Worm (Caenorhabditis elegans) whole organism, L1 larva: ENCODE results near the gene F39F10.4.

Experiments used
- C04F5.9 ChIP-seq: sonication (generic microtip); optimal IDR thresholded peaks from 2 replicates; lab custom pipeline; 2016; ENCODE audit warnings: missing genetic modification characterization, missing compliant biosample characterization
- F16B12.6 ChIP-seq: fragments of 150-350 bp; optimal IDR thresholded peaks from 2 replicates; lab custom pipeline; 2014; ENCODE audit warnings: missing biosample characterization, missing genetic modification characterization
- Y116A8C.19 ChIP-seq: sonication (generic microtip); optimal IDR thresholded peaks from 2 replicates; lab custom pipeline; 2016; ENCODE audit warnings: missing compliant biosample characterization, missing genetic modification characterization, borderline replicate concordance
- ama-1 ChIP-seq: fragments of 150-350 bp; optimal IDR thresholded peaks from 2 replicates; lab custom pipeline; 2014
- blmp-1 ChIP-seq: fragments of 150-350 bp; optimal IDR thresholded peaks from 2 replicates; lab custom pipeline; 2014; ENCODE audit warnings: missing biosample characterization, missing genetic modification characterization
- ceh-8 ChIP-seq: fragments of 200-800 bp; sonication (Bioruptor generic); optimal IDR thresholded peaks from 2 replicates; lab custom pipeline; 2018; ENCODE audit warnings: mild to moderate bottlenecking, missing genetic modification characterization, moderate library complexity, missing compliant biosample characterization
- ceh-82 ChIP-seq, 3 experiments: fragments of 150-350 bp in 1 of 3; sonication (generic microtip) in 2 of 3; optimal IDR thresholded peaks; 2 replicates each; lab custom pipeline; 2014 to 2017; ENCODE audit warnings: missing biosample characterization in 3 of 3, missing genetic modification characterization in 3 of 3
- ceh-90 ChIP-seq: sonication (generic microtip); optimal IDR thresholded peaks from 2 replicates; lab custom pipeline; 2016; ENCODE audit warnings: missing genetic modification characterization, missing compliant biosample characterization
- ces-1 ChIP-seq: fragments of 150-350 bp; optimal IDR thresholded peaks from 2 replicates; lab custom pipeline; 2014; ENCODE audit warnings: missing biosample characterization, missing genetic modification reagents, missing genetic modification characterization
- dpl-1 ChIP-seq, 3 experiments: fragments of 150-350 bp in 2 of 3; sonication (generic microtip) in 1 of 3; optimal IDR thresholded peaks; 2 replicates each; lab custom pipeline; 2014 to 2017; ENCODE audit warnings: missing biosample characterization in 3 of 3, missing genetic modification characterization in 3 of 3, missing genetic modification reagents in 3 of 3
- efl-1 ChIP-seq, 4 experiments: fragments of 150-350 bp; optimal IDR thresholded peaks in 3 of 4; peaks in 1 of 4; 1 replicate in 1 of 4; 2 replicates in 3 of 4; lab custom pipeline; 2014; ENCODE audit warnings: missing biosample characterization in 2 of 4, missing genetic modification characterization in 2 of 4, missing genetic modification reagents in 2 of 4
- egl-27 ChIP-seq, 2 experiments: fragments of 150-350 bp in 1 of 2; sonication (generic microtip); optimal IDR thresholded peaks; 3 replicates each; lab custom pipeline; 2017 to 2018; ENCODE audit warnings: missing biosample characterization in 2 of 2, missing genetic modification characterization in 2 of 2, missing genetic modification reagents in 2 of 2
- elt-2 ChIP-seq: sonication (generic microtip); optimal IDR thresholded peaks from 2 replicates; lab custom pipeline; 2016; ENCODE audit warnings: missing genetic modification characterization, mild to moderate bottlenecking, inconsistent platforms, missing compliant biosample characterization, missing genetic modification reagents
- elt-3 ChIP-seq, 6 experiments: fragments of 150-350 bp in 1 of 6; sonication (generic microtip); optimal IDR thresholded peaks; 2 replicates each; lab custom pipeline; 2017 to 2018; ENCODE audit warnings: missing biosample characterization in 6 of 6, missing genetic modification characterization in 6 of 6, inconsistent platforms in 1 of 6
- fkh-10 ChIP-seq: sonication (generic microtip); optimal IDR thresholded peaks from 2 replicates; lab custom pipeline; 2017; ENCODE audit warnings: missing biosample characterization, missing genetic modification reagents, missing genetic modification characterization
- fkh-4 ChIP-seq: sonication (generic microtip); optimal IDR thresholded peaks from 2 replicates; lab custom pipeline; 2016; ENCODE audit warnings: missing compliant biosample characterization, missing genetic modification characterization, borderline replicate concordance
- fkh-8 ChIP-seq: sonication (generic microtip); optimal IDR thresholded peaks from 2 replicates; lab custom pipeline; 2016; ENCODE audit warnings: mild to moderate bottlenecking, missing genetic modification characterization, missing compliant biosample characterization
- fos-1 ChIP-seq: fragments of 150-350 bp; optimal IDR thresholded peaks from 2 replicates; lab custom pipeline; 2014; ENCODE audit warnings: missing biosample characterization, missing genetic modification characterization
- hlh-17 ChIP-seq: fragments of 200-800 bp; sonication (Bioruptor generic); optimal IDR thresholded peaks from 2 replicates; lab custom pipeline; 2018; ENCODE audit warnings: missing genetic modification characterization, mild to moderate bottlenecking, missing compliant biosample characterization, moderate library complexity, borderline replicate concordance
- irx-1 ChIP-seq: sonication (generic microtip); optimal IDR thresholded peaks from 2 replicates; lab custom pipeline; 2016; ENCODE audit warnings: missing genetic modification characterization, missing compliant biosample characterization
- isw-1 ChIP-seq: fragments of 200-800 bp; sonication (Bioruptor generic); IDR thresholded peaks from 2 replicates; pipeline ENCODE4 v1.3.6; 2022; ENCODE audit warnings: missing genetic modification characterization, missing compliant biosample characterization
- lin-13 ChIP-seq: fragments of 150-350 bp; optimal IDR thresholded peaks from 2 replicates; lab custom pipeline; 2014; ENCODE audit warnings: missing biosample characterization, missing genetic modification reagents, missing genetic modification characterization
- lin-35 ChIP-seq, 2 experiments: fragments of 150-350 bp; optimal IDR thresholded peaks; 2 replicates each; lab custom pipeline; 2014; ENCODE audit warnings: missing biosample characterization in 2 of 2, missing genetic modification characterization in 2 of 2, missing genetic modification reagents in 2 of 2
- lin-39 ChIP-seq: fragments of 150-350 bp; optimal IDR thresholded peaks from 2 replicates; lab custom pipeline; 2014; ENCODE audit warnings: missing biosample characterization, missing genetic modification reagents, missing genetic modification characterization
- lir-3 ChIP-seq: sonication (generic microtip); optimal IDR thresholded peaks from 2 replicates; lab custom pipeline; 2016; ENCODE audit warnings: mild to moderate bottlenecking, missing genetic modification characterization, moderate library complexity, missing compliant biosample characterization; ENCODE audit not compliant: poor library complexity
- lsy-2 ChIP-seq, 2 experiments: fragments of 150-350 bp; optimal IDR thresholded peaks; 2 replicates each; lab custom pipeline; 2014; ENCODE audit warnings: missing biosample characterization in 2 of 2, missing genetic modification characterization in 2 of 2
- mab-9 ChIP-seq: fragments of 200-800 bp; sonication (Bioruptor generic); IDR thresholded peaks from 2 replicates; pipeline ENCODE4 v1.3.6; 2022; ENCODE audit warnings: missing genetic modification reagents, missing genetic modification characterization, missing compliant biosample characterization
- mdl-1 ChIP-seq, 2 experiments: fragments of 150-350 bp; optimal IDR thresholded peaks; 2 replicates each; lab custom pipeline; 2014 to 2017; ENCODE audit warnings: missing biosample characterization in 2 of 2, missing genetic modification characterization in 2 of 2, inconsistent platforms in 1 of 2
- mef-2 ChIP-seq: fragments of 150-350 bp; optimal IDR thresholded peaks from 2 replicates; lab custom pipeline; 2014; ENCODE audit warnings: missing biosample characterization, missing genetic modification characterization
- nhr-11 ChIP-seq: fragments of 150-350 bp; optimal IDR thresholded peaks from 2 replicates; lab custom pipeline; 2014; ENCODE audit warnings: missing biosample characterization, missing genetic modification characterization
- nhr-12 ChIP-seq: sonication (generic microtip); optimal IDR thresholded peaks from 2 replicates; lab custom pipeline; 2017; ENCODE audit warnings: missing biosample characterization, missing genetic modification characterization
- nhr-20 ChIP-seq: sonication (generic microtip); optimal IDR thresholded peaks from 2 replicates; lab custom pipeline; 2016; ENCODE audit warnings: mild to moderate bottlenecking, missing genetic modification characterization, missing compliant biosample characterization
- nhr-47 ChIP-seq: sonication (generic microtip); optimal IDR thresholded peaks from 2 replicates; lab custom pipeline; 2016; ENCODE audit warnings: mild to moderate bottlenecking, missing genetic modification characterization, moderate library complexity, missing compliant biosample characterization
- nhr-71 ChIP-seq: sonication (generic microtip); optimal IDR thresholded peaks from 2 replicates; lab custom pipeline; 2016; ENCODE audit warnings: mild to moderate bottlenecking, missing genetic modification characterization, moderate library complexity, missing compliant biosample characterization
- nhr-76 ChIP-seq: sonication (generic microtip); optimal IDR thresholded peaks from 2 replicates; lab custom pipeline; 2017; ENCODE audit warnings: missing biosample characterization, missing genetic modification characterization
- nhr-77 ChIP-seq: fragments of 150-350 bp; optimal IDR thresholded peaks from 2 replicates; lab custom pipeline; 2014; ENCODE audit warnings: missing biosample characterization, missing genetic modification characterization
- nhr-85 ChIP-seq: sonication (generic microtip); peaks from one replicate; lab custom pipeline; 2016; ENCODE audit warnings: missing genetic modification characterization, inconsistent platforms, missing compliant biosample characterization
- nhr-90 ChIP-seq: sonication (generic microtip); optimal IDR thresholded peaks from 2 replicates; lab custom pipeline; 2016; ENCODE audit warnings: mild to moderate bottlenecking, missing genetic modification characterization, missing compliant biosample characterization; ENCODE audit not compliant: poor library complexity
- pqm-1 ChIP-seq: sonication (generic microtip); optimal IDR thresholded peaks from 3 replicates; lab custom pipeline; 2017; ENCODE audit warnings: missing biosample characterization, missing genetic modification characterization
- snu-23 ChIP-seq: sonication (generic microtip); optimal IDR thresholded peaks from 2 replicates; lab custom pipeline; 2016; ENCODE audit warnings: missing genetic modification characterization, missing compliant biosample characterization
- sptf-1 ChIP-seq: fragments of 150-350 bp; optimal IDR thresholded peaks from 2 replicates; lab custom pipeline; 2014; ENCODE audit warnings: missing biosample characterization, missing genetic modification characterization
- tbx-2 ChIP-seq: sonication (generic microtip); optimal IDR thresholded peaks from 2 replicates; lab custom pipeline; 2016; ENCODE audit warnings: missing genetic modification characterization, missing compliant biosample characterization
- tlp-1 ChIP-seq: fragments of 150-350 bp; optimal IDR thresholded peaks from 2 replicates; lab custom pipeline; 2014; ENCODE audit warnings: missing biosample characterization, missing genetic modification characterization
- unc-62 ChIP-seq: fragments of 150-350 bp; optimal IDR thresholded peaks from 2 replicates; lab custom pipeline; 2014; ENCODE audit warnings: missing biosample characterization, missing genetic modification reagents, missing genetic modification characterization
- vab-15 ChIP-seq: sonication (generic microtip); optimal IDR thresholded peaks from 2 replicates; lab custom pipeline; 2017; ENCODE audit warnings: missing genotype, mild to moderate bottlenecking, missing genetic modification characterization, missing compliant biosample characterization
- xbp-1 ChIP-seq: sonication (generic microtip); optimal IDR thresholded peaks from 2 replicates; lab custom pipeline; 2016; ENCODE audit warnings: missing genetic modification characterization, missing compliant biosample characterization
- zag-1 ChIP-seq: fragments of 150-350 bp; optimal IDR thresholded peaks from 2 replicates; lab custom pipeline; 2014; ENCODE audit warnings: missing biosample characterization, missing genetic modification characterization
- zip-4 ChIP-seq: fragments of 200-800 bp; sonication (Bioruptor generic); optimal IDR thresholded peaks from 2 replicates; lab custom pipeline; 2018; ENCODE audit warnings: mild to moderate bottlenecking, missing genetic modification characterization, moderate library complexity, missing compliant biosample characterization
- ztf-4 ChIP-seq: fragments of 150-350 bp; optimal IDR thresholded peaks from 2 replicates; lab custom pipeline; 2014; ENCODE audit warnings: missing biosample characterization, missing genetic modification characterization

The F39F10.4 gene

DNA sequence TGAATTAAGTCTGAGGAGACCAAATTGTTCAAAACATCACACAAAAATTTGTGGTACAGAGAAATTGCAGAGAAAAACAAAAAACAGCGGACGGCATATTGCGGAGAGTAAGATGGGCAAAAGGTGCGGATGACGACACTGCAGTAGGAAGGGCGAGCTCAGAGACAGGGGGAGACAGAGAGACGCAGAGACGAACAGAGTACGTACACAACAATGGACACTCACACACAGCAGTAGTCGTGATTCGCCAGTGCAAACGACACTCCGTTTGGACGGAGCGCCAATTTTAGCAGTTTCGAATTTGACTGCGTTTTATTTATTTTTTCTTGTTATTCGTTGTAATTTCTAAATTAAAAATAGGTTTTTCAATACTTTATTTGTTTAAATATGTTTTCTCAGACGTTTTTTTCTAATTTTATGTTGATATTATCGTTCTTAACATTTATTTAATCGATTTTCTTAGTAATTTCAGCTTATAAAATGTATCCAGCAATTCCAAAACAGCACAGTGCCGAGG, 31.0 kb downstream of the F39F10.4 start, which contains the start of gene T20F7.1 (continued):
- TF ChIP-seq Y116A8C.19 (tag; lab: Kevin White, UChicago) (no peak), nhr-77 (tag; lab: Kevin White, UChicago) (no peak), fos-1 (tag; lab: Kevin White, UChicago) (peak; percentile 19), egl-27 (tag; optimal IDR thresholded peaks at IDR 0.05; lab: Kevin White, UChicago) (peak in 1 of 2 experiments; percentile 24), ceh-8 (no peak), hlh-17 (GFP tag; lab: Kevin White, UChicago) (no peak), ztf-4 (tag; lab: Kevin White, UChicago) (peak; percentile 4), C04F5.9 (no peak), vab-15 (tag; lab: Kevin White, UChicago) (no peak), sptf-1 (tag; lab: Kevin White, UChicago) (no peak), mab-9 (no peak), fkh-4 (tag; lab: Kevin White, UChicago) (no peak), lin-13 (GFP tag; lab: Kevin White, UChicago) (peak; percentile 9), nhr-12 (tag; lab: Kevin White, UChicago) (no peak), nhr-76 (no peak), tbx-2 (tag; lab: Kevin White, UChicago) (peak; percentile 73), tlp-1 (tag; lab: Kevin White, UChicago) (no peak), ceh-82 (tag; optimal IDR thresholded peaks at IDR 0.05; lab: Kevin White, UChicago) (peak; percentile 37 to 80 (median 56)), irx-1 (tag; lab: Kevin White, UChicago) (peak; percentile 41), elt-2 (tag; lab: Kevin White, UChicago) (peak; percentile 51), lir-3 (tag; lab: Kevin White, UChicago) (no peak), dpl-1 (GFP tag; optimal IDR thresholded peaks at IDR 0.05; lab: Kevin White, UChicago) (peak; percentile 6 to 54 (median 49)), blmp-1 (tag; lab: Kevin White, UChicago) (peak; percentile 30), ces-1 (GFP tag; lab: Kevin White, UChicago) (no peak), nhr-20 (peak; percentile 87), snu-23 (GFP tag; lab: Kevin White, UChicago) (peak; percentile 90), lin-39 (tag; lab: Kevin White, UChicago) (peak; percentile 16), pqm-1 (tag; lab: Kevin White, UChicago) (no peak), isw-1 (GFP tag; lab: Robert Waterston, UW) (peak; percentile 37), lin-35 (GFP tag; optimal IDR thresholded peaks at IDR 0.05; lab: Kevin White, UChicago) (peak; percentile 57 to 79), nhr-11 (tag; lab: Kevin White, UChicago) (no peak)

DNA sequence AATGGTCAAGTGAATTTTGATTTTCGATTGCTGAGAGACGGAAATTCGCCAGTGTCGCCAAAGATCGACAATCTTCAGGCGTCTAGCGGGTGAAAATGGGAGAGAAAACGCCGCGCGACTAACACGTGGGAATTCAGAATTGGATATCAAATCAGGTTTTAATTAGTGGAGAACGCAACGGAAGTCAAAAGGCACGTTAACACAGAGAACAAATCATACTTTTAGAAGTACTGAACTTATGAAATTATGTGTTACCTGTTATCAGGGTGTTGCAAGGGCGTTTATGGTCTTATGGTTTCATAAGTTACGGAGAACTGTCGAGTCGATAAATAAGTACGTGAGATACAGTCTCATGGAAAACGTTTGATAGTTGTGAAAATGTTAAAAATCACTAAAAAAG, 32.2 kb downstream of the F39F10.4 start:
- TF ChIP-seq sptf-1 (tag; lab: Kevin White, UChicago), result no peak
- no peak for TF ChIP-seq efl-1 (optimal IDR thresholded peaks at IDR 0.05; lab: Kevin White, UChicago)
- TF ChIP-seq efl-1 (GFP tag; optimal IDR thresholded peaks at IDR 0.05 in 1 of 2; lab: Kevin White, UChicago), result peak in 1 of 2 experiments; percentile 27
- no peak for TF ChIP-seq lsy-2 (tag; optimal IDR thresholded peaks at IDR 0.05; lab: Kevin White, UChicago)
- TF ChIP-seq ceh-90 (tag; lab: Kevin White, UChicago), result no peak
- TF ChIP-seq fkh-8 (tag; lab: Kevin White, UChicago), result no peak
- TF ChIP-seq tlp-1 (tag; lab: Kevin White, UChicago), result no peak
- TF ChIP-seq irx-1 (tag; lab: Kevin White, UChicago), result no peak
- TF ChIP-seq zag-1, result no peak
- TF ChIP-seq ama-1 (lab: Kevin White, UChicago), result no peak
- no peak for TF ChIP-seq lir-3 (tag; lab: Kevin White, UChicago)
- TF ChIP-seq fkh-10 (GFP tag; lab: Kevin White, UChicago), result no peak
- no peak for TF ChIP-seq zip-4 (GFP tag; lab: Kevin White, UChicago)
- peak; percentile 72 for TF ChIP-seq nhr-20
- no peak for TF ChIP-seq ceh-82 (tag; optimal IDR thresholded peaks at IDR 0.05; lab: Kevin White, UChicago)
- TF ChIP-seq xbp-1, result no peak
- peak; percentile 32 for TF ChIP-seq elt-2 (tag; lab: Kevin White, UChicago)
- no peak for TF ChIP-seq mef-2
- TF ChIP-seq mab-9, result no peak
- no peak for TF ChIP-seq nhr-12 (tag; lab: Kevin White, UChicago)
- peak; percentile 4 for TF ChIP-seq nhr-47 (tag; lab: Kevin White, UChicago)
- peak; percentile 48 for TF ChIP-seq tbx-2 (tag; lab: Kevin White, UChicago)
- TF ChIP-seq snu-23 (GFP tag; lab: Kevin White, UChicago), result peak; percentile 43
- TF ChIP-seq nhr-77 (tag; lab: Kevin White, UChicago), result no peak
- no peak for TF ChIP-seq F16B12.6 (tag; lab: Kevin White, UChicago)
- TF ChIP-seq nhr-71 (tag; lab: Kevin White, UChicago), result peak; percentile 66
- no peak for TF ChIP-seq unc-62 (GFP tag; lab: Kevin White, UChicago)
- peak in 2 of 6 experiments; percentile 59 to 64 for TF ChIP-seq elt-3 (tag; optimal IDR thresholded peaks at IDR 0.05; lab: Kevin White, UChicago)
- peak in 1 of 2 experiments; percentile 36 for TF ChIP-seq mdl-1 (tag; optimal IDR thresholded peaks at IDR 0.05; lab: Kevin White, UChicago)
- peak; percentile 31 for TF ChIP-seq nhr-90 (tag; lab: Kevin White, UChicago)
- peak; percentile 89 for TF ChIP-seq nhr-85 (tag; lab: Kevin White, UChicago)
